Fruit fly (Drosophila melanogaster) whole organism: Measurements from ENCODE around the gene Ass.

ENCODE experiments used
- CG8478 ChIP-seq: fragments of >200 bp; optimal IDR thresholded peaks from 2 replicates; lab custom pipeline; 2018; ENCODE audit warnings: inconsistent platforms
- psq ChIP-seq: fragments of >200 bp; optimal IDR thresholded peaks from 2 replicates; lab custom pipeline; 2017
- usp ChIP-seq: fragments of >200 bp; optimal IDR thresholded peaks from 2 replicates; lab custom pipeline; 2017; ENCODE audit warnings: missing biosample characterization, missing genetic modification characterization, mixed read lengths

DNA sequence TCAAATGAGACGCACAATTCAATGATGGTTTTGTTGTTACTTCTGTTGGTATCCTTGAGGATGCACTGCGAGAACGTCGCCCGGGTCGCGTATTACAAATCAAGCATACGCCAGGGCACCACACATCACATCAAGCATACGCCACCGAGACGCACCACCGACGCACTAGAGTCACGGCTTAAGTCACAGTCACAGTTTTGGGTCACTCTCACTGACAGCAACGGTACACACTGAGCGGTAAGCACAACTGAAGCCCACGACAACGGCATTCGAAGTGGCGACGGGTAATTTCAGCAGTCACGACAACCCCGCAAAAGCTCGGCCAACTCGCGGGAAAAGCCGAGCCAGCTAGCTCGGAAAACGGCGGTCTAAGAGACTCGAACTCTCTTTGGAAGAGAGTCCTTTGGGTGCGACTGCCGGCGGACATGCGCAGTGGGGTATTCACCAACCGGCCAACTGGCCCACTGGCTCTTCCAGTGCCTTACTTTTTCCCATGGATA lies 51.1 kb downstream of the Ass start, which contains the start of gene dpr11:
- TF ChIP-seq psq (lab: Kevin White, UChicago) = no peak
- no peak for TF ChIP-seq CG8478 (lab: Kevin White, UChicago)
- TF ChIP-seq usp (GFP tag; lab: Kevin White, UChicago) = no peak
